Worm (Caenorhabditis elegans): ENCODE results near the gene him-3.

Gene him-3

DNA sequence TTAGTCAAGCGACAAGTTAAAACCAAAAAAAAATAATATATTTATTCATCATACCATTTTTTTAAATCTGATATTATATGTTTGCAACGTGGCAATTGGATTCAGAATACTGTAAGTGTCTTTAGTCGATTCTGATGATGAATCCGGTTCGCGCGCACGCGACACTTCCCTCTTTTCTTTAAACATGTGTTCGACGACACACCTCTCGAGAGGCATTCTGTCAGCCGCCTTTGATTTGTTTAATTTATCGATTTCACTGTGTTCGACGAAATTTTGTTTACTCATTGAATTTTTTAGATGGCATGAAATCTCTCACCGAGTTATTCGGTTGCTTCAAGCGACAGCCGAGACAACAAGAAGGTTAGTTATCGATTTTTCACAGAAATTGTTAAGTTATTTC, 34.4 kb downstream of the him-3 start, which contains the start of gene trxr-1:
Gene trxr-1, plus strand, starts transcription at position 227 of the 400 bp plus-strand sequence.
- TF ChIP-seq fax-1 (tag; optimal IDR thresholded peaks at IDR 0.05) (no peak), pros-1 (tag; optimal IDR thresholded peaks at IDR 0.05) (no peak), tbx-2 (tag; optimal IDR thresholded peaks at IDR 0.05) (no peak), pha-2 (tag; optimal IDR thresholded peaks at IDR 0.05) (no peak), C38D4.7 (GFP tag; optimal IDR thresholded peaks at IDR 0.05) (no peak), pha-4 (tag; optimal IDR thresholded peaks at IDR 0.05) (no peak), ceh-22 (tag; optimal IDR thresholded peaks at IDR 0.05) (no peak), lim-6 (tag; optimal IDR thresholded peaks at IDR 0.05) (no peak), ceh-2 (tag; optimal IDR thresholded peaks at IDR 0.05) (no peak), hlh-8 (tag; optimal IDR thresholded peaks at IDR 0.05) (no peak), lin-11 (tag; optimal IDR thresholded peaks at IDR 0.05) (no peak), pat-9 (tag; optimal IDR thresholded peaks at IDR 0.05) (no peak), mec-3 (tag; optimal IDR thresholded peaks at IDR 0.05; ENCODE audit: borderline replicate concordance) (no peak), unc-55 (GFP tag; optimal IDR thresholded peaks at IDR 0.05) (no peak), ceh-6 (GFP tag; optimal IDR thresholded peaks at IDR 0.05) (no peak), odd-2 (tag; optimal IDR thresholded peaks at IDR 0.05) (no peak)

DNA sequence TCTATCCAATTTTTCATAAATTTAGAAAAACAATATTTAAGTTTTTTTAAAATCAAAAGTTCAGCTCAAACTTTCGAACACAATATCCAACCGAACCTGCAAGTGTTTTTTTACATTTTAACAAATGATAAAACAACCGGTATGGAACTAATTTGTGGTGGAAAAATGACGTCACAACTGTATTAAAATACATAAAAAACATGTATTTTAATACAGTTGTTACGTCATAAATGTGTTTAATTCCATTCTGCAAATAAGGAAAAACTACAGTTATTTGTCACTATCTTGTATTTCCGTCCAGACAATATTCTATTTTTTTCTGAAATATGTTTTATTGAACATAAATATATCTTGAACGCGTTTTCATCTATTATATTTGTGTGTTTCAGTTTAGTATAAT, 34.9 kb downstream of the him-3 start:
- no peak for TF ChIP-seq Y22D7AL.16 (tag; optimal IDR thresholded peaks at IDR 0.05)
- TF ChIP-seq unc-86 (tag; optimal IDR thresholded peaks at IDR 0.05): no peak
- TF ChIP-seq pax-1 (tag; optimal IDR thresholded peaks at IDR 0.05): no peak
- TF ChIP-seq ref-2 (tag; optimal IDR thresholded peaks at IDR 0.05): no peak

DNA sequence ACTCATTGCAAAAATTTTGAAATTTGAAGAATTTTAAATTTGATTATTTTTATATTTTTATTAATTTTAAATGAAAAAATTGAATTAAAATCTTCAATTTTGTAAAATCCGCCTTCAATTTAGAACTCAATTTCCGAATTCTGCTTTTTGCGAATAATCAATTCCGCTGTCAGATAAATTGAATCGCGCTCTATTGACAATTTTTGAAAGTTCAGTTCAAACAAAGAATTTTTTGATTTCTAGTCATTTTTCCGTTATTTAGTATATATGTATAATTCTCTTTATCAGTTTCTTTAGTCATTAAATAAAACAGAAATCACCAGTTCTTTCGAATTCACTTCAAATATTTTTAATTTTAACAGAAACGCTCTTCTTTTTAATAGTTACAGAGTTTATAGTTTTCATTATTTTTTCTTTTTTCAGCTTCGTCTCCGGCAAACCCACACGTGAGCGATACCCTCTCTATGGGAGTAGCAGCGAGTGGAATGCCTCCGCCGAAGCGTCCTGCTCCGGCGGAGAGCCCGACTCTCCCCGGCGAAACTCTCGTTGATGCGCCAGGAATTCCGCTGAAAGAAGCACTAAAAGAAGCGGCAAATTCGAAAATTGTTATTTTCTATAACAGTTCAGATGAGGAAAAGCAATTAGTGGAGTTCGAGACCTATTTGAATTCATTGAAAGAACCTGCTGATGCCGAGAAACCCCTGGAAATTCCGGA, 35.6 kb downstream of the him-3 start:
- TF ChIP-seq Y22D7AL.16 (tag; optimal IDR thresholded peaks at IDR 0.05): no peak
- no peak for TF ChIP-seq ama-1 (optimal IDR thresholded peaks at IDR 0.05)
- TF ChIP-seq hlh-30 (tag; optimal IDR thresholded peaks at IDR 0.05; ENCODE audit: insufficient read depth): no peak
- no peak for TF ChIP-seq ets-4 (tag; optimal IDR thresholded peaks at IDR 0.05)
- no peak for TF ChIP-seq fkh-10 (GFP tag; optimal IDR thresholded peaks at IDR 0.05)
- no peak for TF ChIP-seq elt-4 (tag; optimal IDR thresholded peaks at IDR 0.05)
- no peak for TF ChIP-seq pha-2 (tag; optimal IDR thresholded peaks at IDR 0.05)
- no peak for TF ChIP-seq ref-2 (tag; optimal IDR thresholded peaks at IDR 0.05)
- TF ChIP-seq ceh-19 (GFP tag; optimal IDR thresholded peaks at IDR 0.05): no peak
- no peak for TF ChIP-seq ceh-14 (tag; optimal IDR thresholded peaks at IDR 0.05)
- no peak for TF ChIP-seq nhr-11 (tag; optimal IDR thresholded peaks at IDR 0.05)
- no peak for TF ChIP-seq dve-1 (tag; optimal IDR thresholded peaks at IDR 0.05)
- TF ChIP-seq pros-1 (tag; optimal IDR thresholded peaks at IDR 0.05): no peak
- no peak for TF ChIP-seq ceh-30 (tag; optimal IDR thresholded peaks at IDR 0.05)
- no peak for TF ChIP-seq dmd-4 (tag; optimal IDR thresholded peaks at IDR 0.05; ENCODE audit: borderline replicate concordance)
- no peak for TF ChIP-seq ahr-1 (tag; optimal IDR thresholded peaks at IDR 0.05)
- no peak for TF ChIP-seq tbx-2 (tag; optimal IDR thresholded peaks at IDR 0.05)
- TF ChIP-seq lim-6 (tag; optimal IDR thresholded peaks at IDR 0.05): no peak
- TF ChIP-seq ztf-16 (tag; optimal IDR thresholded peaks at IDR 0.05): no peak

DNA sequence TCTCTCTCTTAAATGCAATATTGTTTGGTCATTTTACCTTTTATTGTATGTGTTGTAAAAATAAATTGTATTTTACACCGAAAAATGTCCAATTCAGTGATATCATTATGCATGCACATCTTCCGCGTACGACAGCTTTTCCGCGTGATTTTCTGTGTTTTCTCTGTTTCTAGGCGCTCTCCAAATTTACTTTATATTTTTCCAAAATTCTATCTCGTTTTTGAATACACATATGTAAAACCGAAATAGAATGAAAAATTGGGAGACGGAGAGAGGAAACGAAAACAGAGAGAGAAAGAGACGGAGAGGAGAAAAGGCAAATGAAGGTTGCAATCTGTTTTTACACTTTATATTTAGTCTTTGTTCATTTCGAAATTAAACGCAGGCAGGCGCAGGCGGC, 39.2 kb downstream of the him-3 start:
- TF ChIP-seq lin-11 (tag; optimal IDR thresholded peaks at IDR 0.05) (no peak), ceh-31 (tag; optimal IDR thresholded peaks at IDR 0.05) (peak; percentile 33), ceh-34 (tag; optimal IDR thresholded peaks at IDR 0.05) (peak; percentile 13), unc-55 (GFP tag; optimal IDR thresholded peaks at IDR 0.05) (peak; percentile 81), nfya-1 (tag; optimal IDR thresholded peaks at IDR 0.05) (peak; percentile 61), tbx-2 (tag; optimal IDR thresholded peaks at IDR 0.05) (peak; percentile 11), C08G9.2 (tag; optimal IDR thresholded peaks at IDR 0.05) (no peak), unc-42 (tag; optimal IDR thresholded peaks at IDR 0.05) (peak; percentile 52), dve-1 (tag; optimal IDR thresholded peaks at IDR 0.05) (peak; percentile 14), hlh-8 (tag; optimal IDR thresholded peaks at IDR 0.05) (peak; percentile 2), hlh-30 (tag; optimal IDR thresholded peaks at IDR 0.05; ENCODE audit: insufficient read depth) (peak; percentile 60), mec-3 (tag; optimal IDR thresholded peaks at IDR 0.05; ENCODE audit: borderline replicate concordance) (no peak)

All from whole organism, late embryonic.